Worm (Caenorhabditis elegans): ENCODE data around the gene clec-183.

The clec-183 gene

DNA sequence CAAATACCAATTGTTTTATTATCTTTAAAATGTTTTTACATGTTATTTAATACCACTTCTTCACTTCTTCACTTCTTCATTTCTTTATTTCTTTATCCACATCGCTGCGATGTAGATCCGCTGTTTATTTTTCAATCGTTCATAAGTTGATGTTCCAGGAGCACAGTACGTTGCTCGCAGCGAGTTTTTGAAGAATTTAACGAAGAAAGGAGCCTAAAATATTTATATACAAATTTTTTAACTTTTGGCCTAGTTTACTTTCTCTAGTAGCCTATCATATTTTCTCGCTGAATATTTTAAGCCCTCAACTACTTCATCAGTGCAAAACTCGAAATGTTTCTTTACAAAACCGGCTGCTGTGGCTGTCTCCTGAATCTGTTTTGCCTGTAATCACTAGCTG lies 9.7 kb upstream of the clec-183 start (continued):
- TF ChIP-seq repo-1 (tag; optimal IDR thresholded peaks at IDR 0.05) (peak; percentile 41), nhr-80 (tag; optimal IDR thresholded peaks at IDR 0.05) (no peak), madf-8 (GFP tag; conservative IDR thresholded peaks at IDR 0.05) (no peak), nfyb-1 (GFP tag; IDR thresholded peaks at IDR 0.05) (no peak), hlh-12 (tag; optimal IDR thresholded peaks at IDR 0.05) (no peak), F10E7.11 (tag; optimal IDR thresholded peaks at IDR 0.05) (peak; percentile 52), athp-1 (tag; optimal IDR thresholded peaks at IDR 0.05) (peak; percentile 25), hmg-1.2 (GFP tag; IDR thresholded peaks at IDR 0.05) (no peak), madf-6 (GFP tag; IDR thresholded peaks at IDR 0.05) (peak; percentile 46; the same call in 1 of the 2 replicates), unc-130 (GFP tag; optimal IDR thresholded peaks at IDR 0.05) (no peak), F33H1.4 (GFP tag; IDR thresholded peaks at IDR 0.05) (no peak), lsy-27 (tag; optimal IDR thresholded peaks at IDR 0.05; ENCODE audit: borderline replicate concordance, insufficient read depth) (no peak), snpc-3.4 (tag; optimal IDR thresholded peaks at IDR 0.05) (peak; percentile 3)

DNA sequence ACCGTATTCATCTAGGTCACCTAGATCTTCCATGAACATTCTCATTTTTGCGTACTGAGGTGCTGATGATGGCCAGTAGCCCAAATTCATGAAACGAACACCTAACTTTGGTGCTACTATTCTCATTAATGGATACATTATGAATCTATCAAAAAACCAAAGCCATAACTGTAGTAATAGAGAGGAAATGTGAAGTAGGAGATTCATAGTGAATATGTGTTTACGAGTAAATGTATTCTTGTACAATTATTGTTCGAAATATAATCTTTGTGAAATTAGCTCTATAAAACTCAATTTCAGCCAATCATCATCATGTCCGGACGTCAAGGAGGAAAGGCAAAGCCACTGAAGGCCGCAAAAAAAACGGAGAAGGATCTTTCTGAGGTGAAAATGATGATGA lies 8.7 kb upstream of the clec-183 start, which contains the start of the genes F49C12.11 and nemt-1:
Gene F49C12.11, plus strand, starts transcription at position 301 of the 400 bp plus-strand sequence.
Gene nemt-1, minus strand, starts transcription at position 360 of the 400 bp plus-strand sequence.
- TF ChIP-seq lin-35 (GFP tag; optimal IDR thresholded peaks at IDR 0.05) (peak in 1 of 3 experiments; percentile 22), aptf-2 (GFP tag; conservative IDR thresholded peaks at IDR 0.05) (no peak)

DNA sequence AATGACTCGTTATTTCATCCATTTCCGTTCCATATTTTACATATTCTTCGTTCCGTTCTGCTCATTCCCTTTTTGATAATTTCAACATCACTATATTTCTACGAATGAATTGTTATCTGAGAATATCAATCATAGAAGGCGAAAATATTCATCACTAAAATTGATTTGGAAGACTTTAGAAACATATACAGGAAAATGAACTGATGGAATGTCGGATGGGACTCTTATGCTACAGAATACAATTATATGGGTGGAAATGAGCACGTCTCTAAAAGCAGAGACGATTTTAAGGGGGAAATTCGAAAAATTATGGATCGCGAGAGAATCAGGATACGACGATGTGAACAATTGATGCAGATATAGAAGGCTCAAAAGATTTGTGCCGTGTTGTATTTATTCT lies 7.8 kb upstream of the clec-183 start:
- TF ChIP-seq gei-17 (GFP tag; optimal IDR thresholded peaks at IDR 0.05), result no peak
- TF ChIP-seq Y79H2A.3 (GFP tag; conservative IDR thresholded peaks at IDR 0.05), result no peak
- no peak for TF ChIP-seq nhr-90 (tag; optimal IDR thresholded peaks at IDR 0.05)
- TF ChIP-seq athp-1 (tag; optimal IDR thresholded peaks at IDR 0.05), result no peak
- TF ChIP-seq hrde-1 (tag; optimal IDR thresholded peaks at IDR 0.05; ENCODE audit: borderline replicate concordance), result peak; percentile 81
- no peak for TF ChIP-seq chd-7 (tag; optimal IDR thresholded peaks at IDR 0.05)
- TF ChIP-seq Y56A3A.18 (GFP tag; IDR thresholded peaks at IDR 0.05), result no peak
- TF ChIP-seq ceh-27 (GFP tag; optimal IDR thresholded peaks at IDR 0.05), result no peak
- TF ChIP-seq mel-28 (tag; optimal IDR thresholded peaks at IDR 0.05; ENCODE audit: borderline replicate concordance), result no peak
- no peak for TF ChIP-seq unc-62 (GFP tag; optimal IDR thresholded peaks at IDR 0.05)
- no peak for TF ChIP-seq dpl-1 (GFP tag; optimal IDR thresholded peaks at IDR 0.05)
- TF ChIP-seq snpc-1.3 (tag; optimal IDR thresholded peaks at IDR 0.05; ENCODE audit: insufficient read depth), result no peak
- TF ChIP-seq let-526 (GFP tag; IDR thresholded peaks at IDR 0.05), result peak; percentile 57; the same call in 1 of the 2 replicates
- no peak for TF ChIP-seq nhr-27 (tag; optimal IDR thresholded peaks at IDR 0.05)
- no peak for TF ChIP-seq mxl-1 (tag; optimal IDR thresholded peaks at IDR 0.05)
- no peak for TF ChIP-seq hmg-20 (GFP tag; IDR thresholded peaks at IDR 0.05)
- TF ChIP-seq F49E8.2 (tag; optimal IDR thresholded peaks at IDR 0.05; ENCODE audit: insufficient read depth), result no peak
- no peak for TF ChIP-seq Y67H2A.10 (GFP tag; conservative IDR thresholded peaks at IDR 0.05)
- TF ChIP-seq ztf-18 (tag; optimal IDR thresholded peaks at IDR 0.05), result no peak
- TF ChIP-seq Y53G8AR.9 (GFP tag; conservative IDR thresholded peaks at IDR 0.05), result 0 out of 2 replicates have a peak, but pooled peaks have one; percentile 45
- no peak for TF ChIP-seq tbp1 (GFP tag; optimal IDR thresholded peaks at IDR 0.05)
- no peak for TF ChIP-seq ccch-3 (GFP tag; optimal IDR thresholded peaks at IDR 0.05)
- no peak for TF ChIP-seq ama-1 (optimal IDR thresholded peaks at IDR 0.05)
- TF ChIP-seq ama-1 (GFP tag; optimal IDR thresholded peaks at IDR 0.05), result peak in 1 of 2 experiments; percentile 42
- no peak for TF ChIP-seq F10E7.11 (tag; optimal IDR thresholded peaks at IDR 0.05)
- no peak for TF ChIP-seq lir-1 (GFP tag; conservative IDR thresholded peaks at IDR 0.05)
- no peak for TF ChIP-seq madf-6 (GFP tag; IDR thresholded peaks at IDR 0.05)
- TF ChIP-seq zim-3 (tag; optimal IDR thresholded peaks at IDR 0.05), result no peak
- TF ChIP-seq bed-1 (GFP tag; IDR thresholded peaks at IDR 0.05), result 0 out of 2 replicates have a peak, but pooled peaks have one; percentile 37
- no peak for TF ChIP-seq cebp-1 (GFP tag; IDR thresholded peaks at IDR 0.05)
- peak; percentile 14 for TF ChIP-seq cebp-1 (tag; optimal IDR thresholded peaks at IDR 0.05)
- no peak for TF ChIP-seq nhr-120 (GFP tag; IDR thresholded peaks at IDR 0.05)
- no peak for TF ChIP-seq snpc-3.4 (tag; optimal IDR thresholded peaks at IDR 0.05)
- peak; percentile 58; the same call in 1 of the 2 replicates for TF ChIP-seq lin-26 (GFP tag; IDR thresholded peaks at IDR 0.05)
- no peak for TF ChIP-seq hlh-12 (tag; optimal IDR thresholded peaks at IDR 0.05)

Measured in whole organism, young adult.